Fruit fly (Drosophila melanogaster) whole organism, embryonic: ENCODE data around the gene Evi5.
A peak's percentile ranks its signal among the peaks of the same experiment; 100 is the strongest.

ENCODE experiments used
- ATbp ChIP-seq: fragments of 200-800 bp; sonication (Bioruptor generic); optimal IDR thresholded peaks from 2 replicates; lab custom pipeline; 2017; ENCODE audit warnings: missing biosample characterization, mild to moderate bottlenecking, missing genetic modification characterization, missing genetic modification reagents
- Ada2b ChIP-seq: fragments of 200-800 bp; sonication (Bioruptor generic); IDR thresholded peaks from 2 replicates; pipeline ENCODE4 v1.3.6; 2022; ENCODE audit warnings: missing biosample characterization, missing genetic modification characterization
- BtbVII ChIP-seq: fragments of 200-800 bp; sonication (Bioruptor generic); optimal IDR thresholded peaks from 3 replicates; lab custom pipeline; 2017; ENCODE audit warnings: missing biosample characterization, mild to moderate bottlenecking, missing genetic modification characterization
- CG10267 ChIP-seq: fragments of 200-800 bp; sonication (Bioruptor generic); optimal IDR thresholded peaks from 2 replicates; lab custom pipeline; 2018; ENCODE audit warnings: missing biosample characterization, mild to moderate bottlenecking, missing genetic modification characterization, moderate library complexity
- CG10462 ChIP-seq: fragments of 200-800 bp; sonication (Bioruptor generic); optimal IDR thresholded peaks from 2 replicates; lab custom pipeline; 2016; ENCODE audit warnings: missing biosample characterization, missing genetic modification characterization
- CG13775 ChIP-seq: fragments of 200-800 bp; sonication (Bioruptor generic); optimal IDR thresholded peaks from 3 replicates; lab custom pipeline; 2017; ENCODE audit warnings: missing biosample characterization, mild to moderate bottlenecking, missing genetic modification characterization
- CG14441 ChIP-seq: fragments of 200-800 bp; sonication (Bioruptor generic); IDR thresholded peaks from 2 replicates; pipeline ENCODE4 v1.3.6; 2022; ENCODE audit warnings: missing biosample characterization, missing genetic modification characterization
- CG15696 ChIP-seq: fragments of 200-800 bp; sonication (Bioruptor generic); optimal IDR thresholded peaks from 2 replicates; lab custom pipeline; 2019; ENCODE audit warnings: missing biosample characterization, mild to moderate bottlenecking, missing genetic modification characterization, moderate library complexity
- CG17612 ChIP-seq: fragments of 200-800 bp; sonication (Bioruptor generic); IDR thresholded peaks from 2 replicates; pipeline ENCODE4 v1.3.6; 2022; ENCODE audit warnings: missing biosample characterization, missing genetic modification characterization
- CG18011 ChIP-seq: fragments of 200-800 bp; sonication (Bioruptor generic); optimal IDR thresholded peaks from 2 replicates; lab custom pipeline; 2017; ENCODE audit warnings: missing biosample characterization, missing genetic modification characterization, mild to moderate bottlenecking, moderate library complexity, missing genotype
- CG2116 ChIP-seq: fragments of 200-800 bp; sonication (Bioruptor generic); optimal IDR thresholded peaks from 3 replicates; lab custom pipeline; 2018; ENCODE audit warnings: missing biosample characterization, mild to moderate bottlenecking, missing genetic modification characterization
- CG30020 ChIP-seq: fragments of 200-800 bp; optimal IDR thresholded peaks from 2 replicates; lab custom pipeline; 2019; ENCODE audit warnings: missing biosample characterization, mild to moderate bottlenecking, missing genetic modification characterization, moderate library complexity
- CG3281 ChIP-seq: fragments of 200-800 bp; sonication (Bioruptor generic); optimal IDR thresholded peaks from 3 replicates; lab custom pipeline; 2017; ENCODE audit warnings: missing biosample characterization, mild to moderate bottlenecking, missing genetic modification characterization
- CG5245 ChIP-seq: fragments of 200-800 bp; sonication (Bioruptor generic); optimal IDR thresholded peaks from 3 replicates; lab custom pipeline; 2016; ENCODE audit warnings: missing biosample characterization, missing genetic modification characterization
- CG7786 ChIP-seq: fragments of 200-800 bp; sonication (Bioruptor generic); optimal IDR thresholded peaks from 2 replicates; lab custom pipeline; 2016; ENCODE audit warnings: missing biosample characterization, missing genetic modification characterization
- CG8359 ChIP-seq: fragments of 200-800 bp; sonication (Bioruptor generic); optimal IDR thresholded peaks from 2 replicates; lab custom pipeline; 2017; ENCODE audit warnings: missing biosample characterization, mild to moderate bottlenecking, missing genetic modification characterization, borderline replicate concordance
- CG9437 ChIP-seq: fragments of 200-800 bp; sonication (Bioruptor generic); optimal IDR thresholded peaks from 2 replicates; lab custom pipeline; 2018; ENCODE audit warnings: missing biosample characterization, mild to moderate bottlenecking, missing genetic modification characterization
- CG9932 ChIP-seq: fragments of 200-800 bp; sonication (Bioruptor generic); IDR thresholded peaks from 2 replicates; pipeline ENCODE4 v1.3.6; 2022; ENCODE audit warnings: missing biosample characterization, missing genetic modification characterization
- CTCF ChIP-seq: fragments of 200-800 bp; sonication (Bioruptor generic); optimal IDR thresholded peaks from 2 replicates; lab custom pipeline; 2017; ENCODE audit warnings: missing biosample characterization, mild to moderate bottlenecking, missing genetic modification characterization, moderate library complexity
- Dip3 ChIP-seq: fragments of 200-800 bp; sonication (Bioruptor generic); optimal IDR thresholded peaks from 3 replicates; lab custom pipeline; 2016; ENCODE audit warnings: missing biosample characterization, missing genetic modification characterization
- HLH3B ChIP-seq: fragments of 200-800 bp; sonication (Bioruptor generic); IDR thresholded peaks from 2 replicates; pipeline ENCODE4 v1.3.6; 2022; ENCODE audit warnings: missing biosample characterization, missing genetic modification characterization
- Hey ChIP-seq: fragments of 200-800 bp; sonication (Bioruptor generic); optimal IDR thresholded peaks from 3 replicates; lab custom pipeline; 2018; ENCODE audit warnings: missing biosample characterization, mild to moderate bottlenecking, missing genetic modification characterization
- Jarid2 ChIP-seq: fragments of 200-800 bp; sonication (Bioruptor generic); optimal IDR thresholded peaks from 3 replicates; lab custom pipeline; 2017; ENCODE audit warnings: mild to moderate bottlenecking, missing biosample characterization, missing genetic modification reagents, missing genetic modification characterization
- Neu2 ChIP-seq: fragments of 200-800 bp; sonication (Bioruptor generic); optimal IDR thresholded peaks from 3 replicates; lab custom pipeline; 2016; ENCODE audit warnings: missing biosample characterization, missing genetic modification characterization, borderline replicate concordance
- Opbp ChIP-seq: fragments of 200-800 bp; sonication (Bioruptor generic); IDR thresholded peaks from 3 replicates; pipeline ENCODE4 v1.3.6; 2022; ENCODE audit warnings: missing biosample characterization, missing genetic modification characterization; ENCODE audit not compliant: partially characterized antibody
- Spps ChIP-seq: fragments of 200-800 bp; sonication (Bioruptor generic); optimal IDR thresholded peaks from 2 replicates; lab custom pipeline; 2018; ENCODE audit warnings: missing biosample characterization, mild to moderate bottlenecking, missing genetic modification characterization
- Tbp ChIP-seq: fragments of >200 bp; optimal IDR thresholded peaks from 2 replicates; lab custom pipeline; 2018; ENCODE audit warnings: missing biosample characterization, missing genetic modification characterization
- cad ChIP-seq: fragments of >200 bp; optimal IDR thresholded peaks from 2 replicates; lab custom pipeline; 2017; ENCODE audit warnings: missing biosample characterization, missing genetic modification characterization
- chif ChIP-seq, 2 experiments: fragments of 200-800 bp; sonication (Bioruptor generic); optimal IDR thresholded peaks; 3 replicates each; lab custom pipeline; 2016; ENCODE audit warnings: missing biosample characterization in 2 of 2, missing genetic modification characterization in 2 of 2
- fd64A ChIP-seq: fragments of 200-800 bp; sonication (Bioruptor generic); optimal IDR thresholded peaks from 3 replicates; lab custom pipeline; 2018; ENCODE audit warnings: missing biosample characterization, mild to moderate bottlenecking, missing genetic modification characterization
- fru ChIP-seq: fragments of >200 bp; optimal IDR thresholded peaks from 2 replicates; lab custom pipeline; 2017
- ftz-f1 ChIP-seq: fragments of 200-800 bp; sonication (Bioruptor generic); optimal IDR thresholded peaks from 2 replicates; lab custom pipeline; 2016; ENCODE audit warnings: missing biosample characterization, missing genetic modification characterization
- jumu ChIP-seq: fragments of 200-800 bp; sonication (Bioruptor generic); optimal IDR thresholded peaks from 3 replicates; lab custom pipeline; 2016; ENCODE audit warnings: missing biosample characterization, missing genetic modification characterization
- lab ChIP-seq: fragments of 200-800 bp; sonication (Bioruptor generic); optimal IDR thresholded peaks from 3 replicates; lab custom pipeline; 2017; ENCODE audit warnings: missing biosample characterization, missing genetic modification characterization, mild to moderate bottlenecking, moderate library complexity, missing genetic modification reagents
- nerfin-1 ChIP-seq: fragments of 200-800 bp; sonication (Bioruptor generic); optimal IDR thresholded peaks from 3 replicates; lab custom pipeline; 2019; ENCODE audit warnings: missing biosample characterization, mild to moderate bottlenecking, missing genetic modification characterization, moderate library complexity
- onecut ChIP-seq: fragments of 200-800 bp; sonication (Bioruptor generic); IDR thresholded peaks from 2 replicates; pipeline ENCODE4 v1.3.6; 2022; ENCODE audit warnings: missing biosample characterization, missing genetic modification characterization
- pita ChIP-seq: fragments of 200-800 bp; sonication (Bioruptor generic); optimal IDR thresholded peaks from 2 replicates; lab custom pipeline; 2017; ENCODE audit warnings: missing biosample characterization, mild to moderate bottlenecking, missing genetic modification characterization
- ssp ChIP-seq: fragments of 200-800 bp; sonication (Bioruptor generic); IDR thresholded peaks from 2 replicates; pipeline ENCODE4 v1.3.6; 2022; ENCODE audit warnings: missing biosample characterization, missing genetic modification characterization
- sug ChIP-seq: fragments of 200-800 bp; optimal IDR thresholded peaks from 2 replicates; lab custom pipeline; 2019; ENCODE audit warnings: missing biosample characterization, mild to moderate bottlenecking, missing genetic modification characterization, moderate library complexity
- tin ChIP-seq: fragments of 200-800 bp; sonication (Bioruptor generic); optimal IDR thresholded peaks from 3 replicates; lab custom pipeline; 2016; ENCODE audit warnings: missing biosample characterization, missing genetic modification characterization
- twi ChIP-seq: fragments of 200-800 bp; optimal IDR thresholded peaks from 2 replicates; lab custom pipeline; 2019; ENCODE audit warnings: missing biosample characterization, mild to moderate bottlenecking, missing genetic modification characterization, moderate library complexity

Gene Evi5

dm6 chrX:11454189-11454882 lies at the start of gene Evi5, which contains the start of gene HP5 (continued):
- TF ChIP-seq CG17612 (GFP tag; lab: Robert Waterston, UW) (no peak), pita (GFP tag; lab: Kevin White, UChicago) (peak; percentile 39), tin (GFP tag; lab: Kevin White, UChicago) (peak; percentile 32), fd64A (GFP tag; lab: Kevin White, UChicago) (no peak), Hey (no peak), CG10462 (no peak), CG18011 (GFP tag; lab: Kevin White, UChicago) (no peak), CTCF (peak; percentile 90), onecut (GFP tag; lab: Robert Waterston, UW) (peak; percentile 53), fru (lab: Kevin White, UChicago) (no peak), twi (tag; lab: Kevin White, UChicago) (no peak), HLH3B (GFP tag; lab: Robert Waterston, UW) (peak; percentile 24; the same call in 1 of the 2 replicates), Dip3 (GFP tag; lab: Kevin White, UChicago) (peak; percentile 1), jumu (GFP tag; lab: Kevin White, UChicago) (peak; percentile 49), CG2116 (GFP tag; lab: Kevin White, UChicago) (peak; percentile 58), lab (GFP tag; lab: Kevin White, UChicago) (peak; percentile 36), cad (GFP tag; lab: Kevin White, UChicago) (no peak), CG9932 (peak; percentile 83), CG9437 (no peak), Neu2 (GFP tag; lab: Kevin White, UChicago) (no peak), Tbp (no peak), sug (peak; percentile 58), Ada2b (GFP tag; lab: Robert Waterston, UW) (peak; percentile 38; the same call in 1 of the 2 replicates), BtbVII (no peak), ATbp (no peak), CG5245 (GFP tag; lab: Kevin White, UChicago) (peak; percentile 29), nerfin-1 (tag; lab: Kevin White, UChicago) (no peak), Jarid2 (GFP tag; lab: Kevin White, UChicago) (peak; percentile 63), CG15696 (peak; percentile 42), Opbp (GFP tag; lab: Robert Waterston, UW) (peak; percentile 17; the same call in 1 of the 3 replicates), CG3281 (GFP tag; lab: Kevin White, UChicago) (no peak), Spps (tag; lab: Kevin White, UChicago) (no peak), CG8359 (GFP tag; lab: Kevin White, UChicago) (no peak), CG30020 (tag; lab: Kevin White, UChicago) (peak; percentile 60), CG14441 (GFP tag; lab: Robert Waterston, UW) (peak; percentile 74; the same call in 1 of the 2 replicates), CG7786 (GFP tag; lab: Kevin White, UChicago) (peak; percentile 27), ftz-f1 (no peak), CG13775 (GFP tag; lab: Kevin White, UChicago) (peak; percentile 25), CG10267 (tag; lab: Kevin White, UChicago) (peak; percentile 33), ssp (GFP tag; lab: Robert Waterston, UW) (peak; percentile 12; the same call in 1 of the 2 replicates), chif (GFP tag; optimal IDR thresholded peaks at IDR 0.05; lab: Kevin White, UChicago) (peak in 1 of 2 experiments; percentile 49)
- TF ChIP-seq, all 482 proteins: peak for 249
